Worm (Caenorhabditis elegans) whole organism, young adult: ENCODE results near the gene B0280.9.

Source experiments
- C17E4.6 ChIP-seq: fragments of 200-800 bp; sonication (Bioruptor generic); IDR thresholded peaks from 2 replicates; pipeline ENCODE4 v1.3.6; 2022; ENCODE audit warnings: missing genetic modification reagents, missing genetic modification characterization, missing compliant biosample characterization
- F22D6.2 ChIP-seq: sonication (generic microtip); optimal IDR thresholded peaks from 2 replicates; lab custom pipeline; 2016; ENCODE audit warnings: mild to moderate bottlenecking, missing genetic modification characterization, missing compliant biosample characterization
- F39B2.1 ChIP-seq: fragments of 200-800 bp; sonication (Bioruptor generic); IDR thresholded peaks from 2 replicates; pipeline ENCODE4 v1.3.6; 2022; ENCODE audit warnings: missing genetic modification reagents, missing genetic modification characterization, missing compliant biosample characterization
- F49E8.2 ChIP-seq: sonication (generic microtip); optimal IDR thresholded peaks from 3 replicates; lab custom pipeline; 2017; ENCODE audit warnings: missing genetic modification characterization, mild to moderate bottlenecking, missing compliant biosample characterization, antibody characterized with exemption, moderate library complexity; ENCODE audit not compliant: insufficient read depth
- F52B5.7 ChIP-seq: sonication (generic microtip); optimal IDR thresholded peaks from 2 replicates; lab custom pipeline; 2016; ENCODE audit warnings: mild to moderate bottlenecking, missing genetic modification characterization, missing compliant biosample characterization
- K11D2.4 ChIP-seq: fragments of 200-800 bp; sonication (Bioruptor generic); IDR thresholded peaks from 2 replicates; pipeline ENCODE4 v1.3.6; 2022; ENCODE audit warnings: missing genetic modification reagents, missing genetic modification characterization, missing compliant biosample characterization
- T07F8.4 ChIP-seq: sonication (generic microtip); optimal IDR thresholded peaks from 2 replicates; lab custom pipeline; 2016; ENCODE audit warnings: mild to moderate bottlenecking, missing genetic modification characterization, moderate library complexity, missing compliant biosample characterization
- Y53G8AR.9 ChIP-seq: fragments of 200-800 bp; sonication (Bioruptor generic); conservative IDR thresholded peaks from 2 replicates; pipeline ENCODE4 v1.3.6; 2022; ENCODE audit warnings: missing genetic modification reagents, missing genetic modification characterization, missing compliant biosample characterization
- Y56A3A.18 ChIP-seq: fragments of 200-800 bp; sonication (Bioruptor generic); IDR thresholded peaks from 2 replicates; pipeline ENCODE4 v1.3.6; 2022; ENCODE audit warnings: missing genetic modification reagents, missing genetic modification characterization, missing compliant biosample characterization
- Y67H2A.10 ChIP-seq: fragments of 200-800 bp; sonication (Bioruptor generic); conservative IDR thresholded peaks from 2 replicates; pipeline ENCODE4 v1.3.6; 2022; ENCODE audit warnings: missing genetic modification reagents, missing genetic modification characterization, missing compliant biosample characterization
- akir-1 ChIP-seq: fragments of 200-800 bp; sonication (Bioruptor generic); optimal IDR thresholded peaks from 2 replicates; lab custom pipeline; 2018; ENCODE audit warnings: mild to moderate bottlenecking, missing genetic modification characterization, moderate library complexity, missing compliant biosample characterization
- aptf-2 ChIP-seq: fragments of 200-800 bp; sonication (Bioruptor generic); conservative IDR thresholded peaks from 2 replicates; pipeline ENCODE4 v1.3.6; 2022; ENCODE audit warnings: missing genetic modification reagents, missing genetic modification characterization, missing compliant biosample characterization
- atf-7 ChIP-seq: sonication (generic microtip); optimal IDR thresholded peaks from 2 replicates; lab custom pipeline; 2017; ENCODE audit warnings: mild to moderate bottlenecking, missing genetic modification characterization, missing compliant biosample characterization
- athp-1 ChIP-seq: sonication (generic microtip); optimal IDR thresholded peaks from 2 replicates; lab custom pipeline; 2017; ENCODE audit warnings: mild to moderate bottlenecking, missing genetic modification characterization, missing compliant biosample characterization
- attf-3 ChIP-seq: fragments of 200-800 bp; sonication (Bioruptor generic); conservative IDR thresholded peaks from 2 replicates; pipeline ENCODE4 v1.3.6; 2022; ENCODE audit warnings: missing genetic modification reagents, missing genetic modification characterization, missing compliant biosample characterization
- attf-5 ChIP-seq: fragments of 200-800 bp; sonication (Bioruptor generic); optimal IDR thresholded peaks from 2 replicates; lab custom pipeline; 2018; ENCODE audit warnings: mild to moderate bottlenecking, missing genetic modification characterization, missing compliant biosample characterization
- ceh-27 ChIP-seq: fragments of 200-800 bp; sonication (Bioruptor generic); optimal IDR thresholded peaks from 2 replicates; lab custom pipeline; 2018; ENCODE audit warnings: mild to moderate bottlenecking, missing genetic modification characterization, moderate library complexity, missing compliant biosample characterization
- dox-1 ChIP-seq: fragments of 200-800 bp; sonication (Bioruptor generic); IDR thresholded peaks from 2 replicates; pipeline ENCODE4 v1.3.6; 2022; ENCODE audit warnings: missing genetic modification reagents, missing genetic modification characterization, missing compliant biosample characterization
- egl-44 ChIP-seq: fragments of 200-800 bp; sonication (Bioruptor generic); IDR thresholded peaks from 2 replicates; pipeline ENCODE4 v1.3.6; 2022; ENCODE audit warnings: missing genetic modification reagents, missing genetic modification characterization, missing compliant biosample characterization
- egrh-3 ChIP-seq: fragments of 200-800 bp; sonication (Bioruptor generic); IDR thresholded peaks from 2 replicates; pipeline ENCODE4 v1.3.6; 2022; ENCODE audit warnings: missing genetic modification reagents, missing genetic modification characterization, missing compliant biosample characterization
- gei-17 ChIP-seq: fragments of 200-800 bp; sonication (Bioruptor generic); optimal IDR thresholded peaks from 2 replicates; lab custom pipeline; 2018; ENCODE audit warnings: mild to moderate bottlenecking, missing genetic modification characterization, missing compliant biosample characterization
- hsf-1 ChIP-seq: fragments of 200-800 bp; sonication (Bioruptor generic); IDR thresholded peaks from 2 replicates; pipeline ENCODE4 v1.3.6; 2022; ENCODE audit warnings: missing genetic modification reagents, missing genetic modification characterization, missing compliant biosample characterization
- let-526 ChIP-seq: fragments of 200-800 bp; sonication (Bioruptor generic); IDR thresholded peaks from 2 replicates; pipeline ENCODE4 v1.3.6; 2022; ENCODE audit warnings: missing genetic modification reagents, missing genetic modification characterization, missing compliant biosample characterization
- let-607 ChIP-seq, 2 experiments: fragments of 200-800 bp in 1 of 2; sonication (Bioruptor generic) in 1 of 2; sonication (generic microtip) in 1 of 2; optimal IDR thresholded peaks; 2 replicates each; lab custom pipeline; 2016 to 2018; ENCODE audit warnings: mild to moderate bottlenecking in 2 of 2, missing compliant biosample characterization in 2 of 2, missing genetic modification characterization in 2 of 2, moderate library complexity in 2 of 2, missing genotype in 1 of 2
- lin-26 ChIP-seq: fragments of 200-800 bp; sonication (Bioruptor generic); IDR thresholded peaks from 2 replicates; pipeline ENCODE4 v1.3.6; 2022; ENCODE audit warnings: missing genetic modification reagents, missing genetic modification characterization, missing compliant biosample characterization
- lin-40 ChIP-seq: sonication (generic microtip); optimal IDR thresholded peaks from 2 replicates; lab custom pipeline; 2016; ENCODE audit warnings: missing genetic modification characterization, mild to moderate bottlenecking, missing compliant biosample characterization, missing genotype, missing genetic modification reagents
- lsy-27 ChIP-seq: sonication (generic microtip); optimal IDR thresholded peaks from 2 replicates; lab custom pipeline; 2017; ENCODE audit warnings: missing genetic modification characterization, mild to moderate bottlenecking, missing compliant biosample characterization, antibody characterized with exemption, missing genotype, borderline replicate concordance; ENCODE audit not compliant: insufficient read depth
- madf-10 ChIP-seq: sonication (generic microtip); optimal IDR thresholded peaks from 2 replicates; lab custom pipeline; 2016; ENCODE audit warnings: mild to moderate bottlenecking, missing genetic modification characterization, missing compliant biosample characterization
- madf-3 ChIP-seq: fragments of 200-800 bp; sonication (Bioruptor generic); IDR thresholded peaks from 2 replicates; pipeline ENCODE4 v1.3.6; 2022; ENCODE audit warnings: missing genetic modification reagents, missing genetic modification characterization, missing compliant biosample characterization
- madf-6 ChIP-seq: fragments of 200-800 bp; sonication (Bioruptor generic); IDR thresholded peaks from 2 replicates; pipeline ENCODE4 v1.3.6; 2022; ENCODE audit warnings: missing genetic modification reagents, missing genetic modification characterization, missing compliant biosample characterization
- mes-4 ChIP-seq: sonication (generic microtip); optimal IDR thresholded peaks from 2 replicates; lab custom pipeline; 2016; ENCODE audit warnings: missing genotype, missing genetic modification characterization, missing compliant biosample characterization
- nhr-80 ChIP-seq: sonication (generic microtip); optimal IDR thresholded peaks from 2 replicates; lab custom pipeline; 2016; ENCODE audit warnings: missing genetic modification characterization, missing compliant biosample characterization
- nhr-90 ChIP-seq: sonication (generic microtip); optimal IDR thresholded peaks from 2 replicates; lab custom pipeline; 2016; ENCODE audit warnings: missing genotype, mild to moderate bottlenecking, missing genetic modification characterization, missing compliant biosample characterization
- pha-4 ChIP-seq: fragments of 150-350 bp; sonication (generic microtip); optimal IDR thresholded peaks from 2 replicates; lab custom pipeline; 2014; ENCODE audit warnings: missing biosample characterization, missing genetic modification reagents, missing genetic modification characterization
- rcor-1 ChIP-seq: fragments of 200-800 bp; sonication (Bioruptor generic); IDR thresholded peaks from 2 replicates; pipeline ENCODE4 v1.3.6; 2022; ENCODE audit warnings: missing genetic modification reagents, missing genetic modification characterization, missing compliant biosample characterization
- rec-8 ChIP-seq, 2 experiments: sonication (generic microtip); optimal IDR thresholded peaks; 2 replicates each; lab custom pipeline; 2016; ENCODE audit warnings: mild to moderate bottlenecking in 2 of 2, missing genetic modification characterization in 2 of 2, missing genetic modification reagents in 2 of 2, missing genotype in 2 of 2, missing biosample characterization in 1 of 2, missing compliant biosample characterization in 1 of 2, moderate library complexity in 1 of 2
- repo-1 ChIP-seq: sonication (generic microtip); optimal IDR thresholded peaks from 2 replicates; lab custom pipeline; 2017; ENCODE audit warnings: mild to moderate bottlenecking, missing genetic modification characterization, missing compliant biosample characterization
- snpc-1.1 ChIP-seq: sonication (generic microtip); optimal IDR thresholded peaks from 2 replicates; lab custom pipeline; 2017; ENCODE audit warnings: missing genetic modification characterization, mild to moderate bottlenecking, missing compliant biosample characterization, antibody characterized with exemption, moderate library complexity, missing genotype, missing genetic modification reagents; ENCODE audit not compliant: insufficient read depth
- snpc-4 ChIP-seq, 5 experiments: fragments of 150-350 bp in 1 of 5; sonication (generic microtip) in 4 of 5; optimal IDR thresholded peaks; 2 replicates each; lab custom pipeline; 2014 to 2018; ENCODE audit warnings: missing genetic modification characterization in 5 of 5, missing biosample characterization in 3 of 5, antibody characterized with exemption in 2 of 5, mild to moderate bottlenecking in 2 of 5, missing compliant biosample characterization in 2 of 5, missing genotype in 2 of 5, moderate library complexity in 2 of 5, missing genetic modification reagents in 1 of 5
- tbp1 ChIP-seq: fragments of 200-800 bp; sonication (Bioruptor generic); optimal IDR thresholded peaks from 2 replicates; lab custom pipeline; 2018; ENCODE audit warnings: mild to moderate bottlenecking, missing genetic modification characterization, missing compliant biosample characterization
- unc-62 ChIP-seq: fragments of 150-350 bp; optimal IDR thresholded peaks from 2 replicates; lab custom pipeline; 2014; ENCODE audit warnings: missing biosample characterization, missing genetic modification reagents, missing genetic modification characterization
- ztf-18 ChIP-seq: sonication (generic microtip); optimal IDR thresholded peaks from 2 replicates; lab custom pipeline; 2016; ENCODE audit warnings: missing genotype, mild to moderate bottlenecking, missing genetic modification characterization, missing compliant biosample characterization
- ztf-3 ChIP-seq: fragments of 200-800 bp; sonication (Bioruptor generic); optimal IDR thresholded peaks from 2 replicates; lab custom pipeline; 2018; ENCODE audit warnings: mild to moderate bottlenecking, missing genetic modification characterization, missing compliant biosample characterization
- ztf-6 ChIP-seq: fragments of 200-800 bp; sonication (Bioruptor generic); IDR thresholded peaks from 2 replicates; pipeline ENCODE4 v1.3.6; 2022; ENCODE audit warnings: missing genetic modification reagents, missing genetic modification characterization, missing compliant biosample characterization

Gene B0280.9

DNA sequence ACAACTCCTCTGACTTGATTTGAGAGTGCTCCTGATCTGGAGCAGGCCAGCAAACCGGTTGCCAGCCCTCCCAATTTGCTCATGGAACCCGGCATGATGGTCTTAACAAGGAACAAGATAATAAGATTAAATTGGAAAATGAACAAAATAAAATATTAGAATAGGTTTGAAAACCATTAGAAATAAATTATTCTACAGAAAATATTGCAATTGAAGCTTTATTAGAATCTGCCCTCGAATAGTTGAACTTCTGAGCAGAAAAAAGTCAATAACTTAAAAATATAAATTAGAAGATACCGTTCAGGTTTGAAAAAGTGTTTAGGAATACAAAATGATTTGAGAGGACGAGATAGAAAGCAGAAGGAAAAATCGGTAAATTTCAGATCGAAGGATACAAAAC is 36.0 kb upstream of the B0280.9 start, which contains the start of gene nuo-4:
nuo-4 (minus strand) TSS at position 101 of the 400 bp plus-strand sequence.
- TF ChIP-seq madf-3 (GFP tag; lab: Robert Waterston, UW) (peak; percentile 73; the same call in 1 of the 2 replicates), aptf-2 (no peak)
- TF ChIP-seq, all 124 proteins: peak for 1

DNA sequence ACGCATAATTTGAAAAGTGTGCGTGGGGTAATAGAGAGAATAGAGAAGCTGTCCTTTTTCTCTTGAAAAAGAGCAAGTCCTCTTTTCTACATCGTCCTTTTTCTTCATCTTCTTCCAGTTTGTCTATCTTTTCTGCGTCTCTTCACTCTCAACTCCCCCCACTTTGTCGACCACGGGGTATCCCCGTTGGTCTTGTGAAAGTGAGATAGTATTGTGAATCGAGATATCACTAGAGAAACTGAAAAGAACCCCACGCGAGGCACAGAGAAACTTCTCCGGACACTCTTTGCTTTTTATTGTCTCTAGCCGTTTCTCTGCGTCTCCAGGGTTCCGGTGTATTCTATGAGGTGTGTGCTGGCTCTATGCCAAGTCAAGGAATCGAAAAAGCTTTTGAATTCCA is 32.9 kb upstream of the B0280.9 start:
- TF ChIP-seq mes-4 (tag; lab: Kevin White, UChicago), result no peak
- TF ChIP-seq attf-3, result peak; percentile 49
- TF ChIP-seq ztf-6, result no peak
- peak; percentile 52 for TF ChIP-seq snpc-4 (GFP tag; optimal IDR thresholded peaks at IDR 0.05; lab: Kevin White, UChicago)
- peak; percentile 28 to 74 (median 59) for TF ChIP-seq snpc-4 (tag; optimal IDR thresholded peaks at IDR 0.05; lab: Kevin White, UChicago)
- TF ChIP-seq lin-26 (GFP tag; lab: Robert Waterston, UW), result 0 out of 2 replicates have a peak, but pooled peaks have one; percentile 43
- TF ChIP-seq madf-10 (tag; lab: Kevin White, UChicago), result peak; percentile 71
- TF ChIP-seq egl-44 (GFP tag; lab: Robert Waterston, UW), result no peak
- TF ChIP-seq F52B5.7 (tag; lab: Kevin White, UChicago), result peak; percentile 58
- TF ChIP-seq lin-40 (tag; lab: Kevin White, UChicago), result peak; percentile 89
- TF ChIP-seq F39B2.1 (GFP tag; lab: Robert Waterston, UW), result 0 out of 2 replicates have a peak, but pooled peaks have one; percentile 43
- TF ChIP-seq attf-5 (GFP tag; lab: Kevin White, UChicago), result peak; percentile 80
- no peak for TF ChIP-seq rec-8 (tag; optimal IDR thresholded peaks at IDR 0.05; lab: Kevin White, UChicago)
- TF ChIP-seq athp-1 (tag; lab: Kevin White, UChicago), result peak; percentile 18
- peak; percentile 51 for TF ChIP-seq tbp1
- TF ChIP-seq atf-7 (tag; lab: Kevin White, UChicago), result peak; percentile 94
- TF ChIP-seq pha-4, result peak; percentile 38
- no peak for TF ChIP-seq snpc-1.1
- TF ChIP-seq repo-1, result peak; percentile 55
- TF ChIP-seq rcor-1 (GFP tag; lab: Robert Waterston, UW), result peak; percentile 30; the same call in 1 of the 2 replicates
- TF ChIP-seq Y53G8AR.9 (GFP tag; lab: Robert Waterston, UW), result peak; percentile 59
- TF ChIP-seq ceh-27 (GFP tag; lab: Kevin White, UChicago), result peak; percentile 83
- TF ChIP-seq T07F8.4 (tag; lab: Kevin White, UChicago), result peak; percentile 4
- TF ChIP-seq hsf-1 (GFP tag; lab: Robert Waterston, UW), result peak; percentile 85
- peak; percentile 45 for TF ChIP-seq ztf-3
- TF ChIP-seq egrh-3, result peak; percentile 60; the same call in 1 of the 2 replicates
- TF ChIP-seq K11D2.4 (GFP tag; lab: Robert Waterston, UW), result peak; percentile 88
- peak; percentile 73 for TF ChIP-seq dox-1 (GFP tag; lab: Robert Waterston, UW)
- TF ChIP-seq F22D6.2 (tag; lab: Kevin White, UChicago), result peak; percentile 3
- TF ChIP-seq ztf-18, result peak; percentile 18
- TF ChIP-seq madf-6 (GFP tag; lab: Robert Waterston, UW), result 0 out of 2 replicates have a peak, but pooled peaks have one; percentile 18
- no peak for TF ChIP-seq F49E8.2 (tag; lab: Kevin White, UChicago)
- TF ChIP-seq lsy-27 (tag; lab: Kevin White, UChicago), result no peak
- 0 out of 2 replicates have a peak, but pooled peaks have one; percentile 50 for TF ChIP-seq Y56A3A.18 (GFP tag; lab: Robert Waterston, UW)
- TF ChIP-seq C17E4.6 (GFP tag; lab: Robert Waterston, UW), result 0 out of 2 replicates have a peak, but pooled peaks have one; percentile 19
- TF ChIP-seq let-526, result peak; percentile 12; the same call in 1 of the 2 replicates
- peak; percentile 12 for TF ChIP-seq gei-17 (GFP tag; lab: Kevin White, UChicago)
- TF ChIP-seq nhr-90 (tag; lab: Kevin White, UChicago), result peak; percentile 19
- peak; percentile 42; the same call in 1 of the 2 replicates for TF ChIP-seq Y67H2A.10 (GFP tag; lab: Robert Waterston, UW)
- peak; percentile 29 for TF ChIP-seq unc-62 (GFP tag; lab: Kevin White, UChicago)
- no peak for TF ChIP-seq akir-1 (GFP tag; lab: Kevin White, UChicago)
- peak; percentile 63 to 70 for TF ChIP-seq let-607 (tag; optimal IDR thresholded peaks at IDR 0.05; lab: Kevin White, UChicago)
- peak; percentile 77 for TF ChIP-seq nhr-80 (tag; lab: Kevin White, UChicago)
